Worm (Caenorhabditis elegans) whole organism, L4 larva: ENCODE data around the gene dsl-6.

Source experiments
- F44E2.7 ChIP-seq: fragments of 200-800 bp; sonication (Bioruptor generic); IDR thresholded peaks from 2 replicates; pipeline ENCODE4 v2.1.2; 2022; ENCODE audit warnings: missing genetic modification characterization, missing compliant biosample characterization
- daf-19 ChIP-seq: fragments of 200-800 bp; sonication (Bioruptor generic); conservative IDR thresholded peaks from 2 replicates; pipeline ENCODE4 v1.3.6; 2022; ENCODE audit warnings: missing genetic modification characterization, missing compliant biosample characterization
- dve-1 ChIP-seq: sonication (generic microtip); optimal IDR thresholded peaks from 2 replicates; lab custom pipeline; 2017; ENCODE audit warnings: antibody characterized with exemption, mild to moderate bottlenecking, missing genetic modification characterization, missing compliant biosample characterization; ENCODE audit not compliant: insufficient read depth
- lin-13 ChIP-seq: fragments of 150-350 bp; optimal IDR thresholded peaks from 2 replicates; lab custom pipeline; 2014; ENCODE audit warnings: missing biosample characterization, missing genetic modification reagents, missing genetic modification characterization
- nhr-11 ChIP-seq: fragments of 150-350 bp; optimal IDR thresholded peaks from 2 replicates; lab custom pipeline; 2014; ENCODE audit warnings: missing biosample characterization, missing genetic modification characterization
- nhr-28 ChIP-seq: fragments of 150-350 bp; optimal IDR thresholded peaks from 2 replicates; lab custom pipeline; 2014; ENCODE audit warnings: missing biosample characterization, missing genetic modification characterization
- nhr-76 ChIP-seq: fragments of 150-350 bp; optimal IDR thresholded peaks from 2 replicates; lab custom pipeline; 2014; ENCODE audit warnings: missing biosample characterization, missing genetic modification characterization
- nhr-77 ChIP-seq: fragments of 150-350 bp; optimal IDR thresholded peaks from 2 replicates; lab custom pipeline; 2014; ENCODE audit warnings: missing biosample characterization, missing genetic modification characterization
- zag-1 ChIP-seq: fragments of 150-350 bp; optimal IDR thresholded peaks from 2 replicates; lab custom pipeline; 2014; ENCODE audit warnings: missing biosample characterization, missing genetic modification characterization

ce11 chrIV:11375713-11376112, 22.4 kb downstream of the dsl-6 start:
- TF ChIP-seq lin-13 (GFP tag; lab: Kevin White, UChicago) (no peak), F44E2.7 (GFP tag; lab: Robert Waterston, UW) (no peak), nhr-77 (no peak), nhr-28 (no peak), nhr-76 (no peak), nhr-11 (tag; lab: Kevin White, UChicago) (no peak), dve-1 (tag; lab: Kevin White, UChicago) (no peak), zag-1 (tag; lab: Kevin White, UChicago) (no peak), daf-19 (GFP tag; lab: Robert Waterston, UW) (no peak; the same call in 1 of the 2 replicates)
